Worm (Caenorhabditis elegans): ENCODE data around the gene pfk-1.2.

The pfk-1.2 gene

ce11 chrV:9516280-9516679 is 15.3 kb upstream of the pfk-1.2 start:
- TF ChIP-seq unc-62 (GFP tag; optimal IDR thresholded peaks at IDR 0.05): no peak

ce11 chrV:9518832-9519231 is 12.8 kb upstream of the pfk-1.2 start, which contains the start of gene C50F4.8:
Gene C50F4.8 (minus strand): TSS chrV:9518859.
- no peak for TF ChIP-seq unc-62 (GFP tag; optimal IDR thresholded peaks at IDR 0.05)

ce11 chrV:9521697-9522096 is 9.9 kb upstream of the pfk-1.2 start:
- no peak for TF ChIP-seq unc-62 (GFP tag; optimal IDR thresholded peaks at IDR 0.05)

- no peak for TF ChIP-seq unc-62 (GFP tag; optimal IDR thresholded peaks at IDR 0.05)
These were observed 7.5 kb upstream of the pfk-1.2 start, which contains the start of gene C50F4.9 for ce11 chrV:9524099-9524498. Gene C50F4.9 (minus strand): TSS chrV:9524199.

ce11 chrV:9526470-9526869 is 5.1 kb upstream of the pfk-1.2 start, which contains the start of gene C50F4.1:
Gene C50F4.1 (plus strand): TSS chrV:9526793.
- no peak for TF ChIP-seq unc-62 (GFP tag; optimal IDR thresholded peaks at IDR 0.05)

- TF ChIP-seq unc-62 (GFP tag; optimal IDR thresholded peaks at IDR 0.05): no peak
These were observed 4.3 kb upstream of the pfk-1.2 start for ce11 chrV:9527337-9527736.

- no peak for TF ChIP-seq unc-62 (GFP tag; optimal IDR thresholded peaks at IDR 0.05)
These were observed 3.6 kb upstream of the pfk-1.2 start for ce11 chrV:9527984-9528383.

ce11 chrV:9534621-9535020 is 3.0 kb downstream of the pfk-1.2 start, which contains the start of gene tag-329:
Gene tag-329 (plus strand): TSS chrV:9534921.
- no peak for TF ChIP-seq unc-62 (GFP tag; optimal IDR thresholded peaks at IDR 0.05)

ce11 chrV:9536505-9536904 is 4.9 kb downstream of the pfk-1.2 start, which contains the start of gene C50F4.4:
Gene C50F4.4 (plus strand): TSS chrV:9536771.
- TF ChIP-seq unc-62 (GFP tag; optimal IDR thresholded peaks at IDR 0.05): no peak

- no peak for TF ChIP-seq unc-62 (GFP tag; optimal IDR thresholded peaks at IDR 0.05)
These were observed 8.0 kb downstream of the pfk-1.2 start, which contains the start of gene C50F4.12 for ce11 chrV:9539638-9540037. Gene C50F4.12 (minus strand): TSS chrV:9539738.

- TF ChIP-seq unc-62 (GFP tag; optimal IDR thresholded peaks at IDR 0.05): no peak
These were observed 9.9 kb downstream of the pfk-1.2 start, which contains the start of gene C50F4.16 for ce11 chrV:9541506-9541905. Gene C50F4.16 (minus strand): TSS chrV:9541606.

ce11 chrV:9544176-9544632 is 12.6 kb downstream of the pfk-1.2 start, which contains the start of gene mdf-1:
Gene mdf-1 (minus strand): TSS chrV:9544226.
- no peak for TF ChIP-seq unc-62 (GFP tag; optimal IDR thresholded peaks at IDR 0.05)

ce11 chrV:9545238-9545709 is 13.7 kb downstream of the pfk-1.2 start, which contains the start of the genes his-35 and his-41:
Gene his-35 (minus strand): TSS chrV:9545288.
Gene his-41 (plus strand): TSS chrV:9545536.
- no peak for TF ChIP-seq unc-62 (GFP tag; optimal IDR thresholded peaks at IDR 0.05)

- TF ChIP-seq unc-62 (GFP tag; optimal IDR thresholded peaks at IDR 0.05): no peak
These were observed 14.5 kb downstream of the pfk-1.2 start, which contains the start of gene C50F4.6 for ce11 chrV:9546042-9546581. Gene C50F4.6 (plus strand): TSS chrV:9546092.

ce11 chrV:9546860-9547269 is 15.3 kb downstream of the pfk-1.2 start, which contains the start of gene his-37:
Gene his-37 (plus strand): TSS chrV:9547105.
- no peak for TF ChIP-seq unc-62 (GFP tag; optimal IDR thresholded peaks at IDR 0.05)

- no peak for TF ChIP-seq unc-62 (GFP tag; optimal IDR thresholded peaks at IDR 0.05)
These were observed 17.9 kb downstream of the pfk-1.2 start, which contains the start of gene nstp-10 for ce11 chrV:9549459-9549858. Gene nstp-10 (minus strand): TSS chrV:9549836.

- TF ChIP-seq unc-62 (GFP tag; optimal IDR thresholded peaks at IDR 0.05): no peak
These were observed 18.7 kb downstream of the pfk-1.2 start, which contains the start of gene ehbp-1 for ce11 chrV:9550313-9550712. Gene ehbp-1 (plus strand): TSS chrV:9550644.
